Fruit fly (Drosophila melanogaster): ENCODE results near the gene Cpr30F.

- TF ChIP-seq CG12768 (GFP tag; optimal IDR thresholded peaks at IDR 0.05): no peak
- TF ChIP-seq toe (GFP tag; optimal IDR thresholded peaks at IDR 0.05): no peak
- TF ChIP-seq tj (GFP tag; optimal IDR thresholded peaks at IDR 0.05): no peak
- no peak for TF ChIP-seq Clk (GFP tag; optimal IDR thresholded peaks at IDR 0.05)
- no peak for TF ChIP-seq Mnt (GFP tag; optimal IDR thresholded peaks at IDR 0.05)
- TF ChIP-seq Crg-1 (GFP tag; optimal IDR thresholded peaks at IDR 0.05): no peak
- no peak for TF ChIP-seq bab1 (GFP tag; optimal IDR thresholded peaks at IDR 0.05)
- no peak for TF ChIP-seq pad (GFP tag; optimal IDR thresholded peaks at IDR 0.05)
- TF ChIP-seq CG14711 (tag; optimal IDR thresholded peaks at IDR 0.05): no peak
- no peak for TF ChIP-seq ovo (GFP tag; optimal IDR thresholded peaks at IDR 0.05)
- TF ChIP-seq CG1620 (GFP tag; optimal IDR thresholded peaks at IDR 0.05): no peak
- no peak for TF ChIP-seq CG7101 (tag; optimal IDR thresholded peaks at IDR 0.05)
- TF ChIP-seq cic (GFP tag; optimal IDR thresholded peaks at IDR 0.05): no peak
- TF ChIP-seq cnc (optimal IDR thresholded peaks at IDR 0.05): no peak
Measured at dm6 chr2L:9919949-9920348, 13.0 kb downstream of the Cpr30F start, which contains the start of gene CG4594.
